Fruit fly (Drosophila melanogaster): ENCODE data around the gene retinin.

DNA sequence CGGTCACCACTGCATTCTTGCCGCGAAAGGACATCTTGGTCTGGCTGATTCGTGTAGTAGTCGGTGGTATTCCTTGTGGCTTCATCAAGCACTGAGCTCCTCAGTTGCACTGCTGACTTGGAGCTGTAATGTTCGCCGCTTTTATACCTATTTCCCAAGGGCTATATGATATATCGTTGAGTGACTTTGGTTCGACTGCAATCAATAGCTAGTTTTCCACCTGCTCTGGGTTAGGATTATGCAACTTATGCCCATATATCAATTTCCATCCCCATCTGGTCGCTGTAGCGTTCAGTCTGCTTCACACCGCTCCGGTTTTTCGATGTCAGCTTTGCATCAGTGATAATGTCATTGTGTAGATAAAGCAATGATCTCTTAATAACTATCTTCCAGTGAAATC lies 22.5 kb downstream of the retinin start, which contains the start of gene Pdh:
- TF ChIP-seq Mio (GFP tag; optimal IDR thresholded peaks at IDR 0.05) = no peak
- TF ChIP-seq usp (GFP tag; optimal IDR thresholded peaks at IDR 0.05) = no peak
- no peak for TF ChIP-seq CG32264 (GFP tag; optimal IDR thresholded peaks at IDR 0.05)
- TF ChIP-seq Hnf4 (GFP tag; optimal IDR thresholded peaks at IDR 0.05) = no peak
- no peak for TF ChIP-seq h (GFP tag; optimal IDR thresholded peaks at IDR 0.05)
- TF ChIP-seq Myc (optimal IDR thresholded peaks at IDR 0.05) = no peak
- no peak for TF ChIP-seq fru (GFP tag; optimal IDR thresholded peaks at IDR 0.05)
- TF ChIP-seq N (GFP tag; optimal IDR thresholded peaks at IDR 0.05) = no peak
- TF ChIP-seq rgr (GFP tag; optimal IDR thresholded peaks at IDR 0.05) = no peak
- TF ChIP-seq brk (GFP tag; optimal IDR thresholded peaks at IDR 0.05) = no peak
- TF ChIP-seq Abd-B (GFP tag; optimal IDR thresholded peaks at IDR 0.05) = no peak
- no peak for TF ChIP-seq foxo (GFP tag; optimal IDR thresholded peaks at IDR 0.05)
